Worm (Caenorhabditis elegans): ENCODE measurements around the gene R13A1.10.

DNA sequence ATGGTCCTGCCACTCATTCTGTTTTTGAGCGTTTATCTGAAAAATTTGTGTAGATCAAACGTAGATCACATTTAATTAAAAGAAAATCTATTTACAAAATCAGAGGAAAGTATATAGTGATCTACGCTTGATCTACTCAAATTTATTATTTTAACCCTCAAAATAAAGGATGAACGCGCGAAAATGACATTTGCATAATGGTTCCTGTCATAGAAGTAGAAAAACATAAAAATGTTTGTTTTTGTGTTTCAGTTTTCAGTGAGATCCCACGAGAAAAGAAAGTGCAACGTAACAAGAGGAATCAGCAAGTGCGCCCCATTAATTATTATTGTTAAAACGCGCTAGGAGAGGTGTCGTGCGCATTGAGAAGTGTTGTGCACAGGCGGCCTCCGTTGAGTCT is 15.7 kb downstream of the R13A1.10 start:
- no peak for TF ChIP-seq pqm-1 (tag; optimal IDR thresholded peaks at IDR 0.05)
- no peak for TF ChIP-seq fos-1 (tag; optimal IDR thresholded peaks at IDR 0.05)
- TF ChIP-seq arid-1 (GFP tag; conservative IDR thresholded peaks at IDR 0.05), result no peak
- no peak for TF ChIP-seq nhr-77 (tag; optimal IDR thresholded peaks at IDR 0.05)
- TF ChIP-seq aly-2 (tag; optimal IDR thresholded peaks at IDR 0.05), result no peak
- no peak for TF ChIP-seq lin-39 (tag; optimal IDR thresholded peaks at IDR 0.05)
- no peak for TF ChIP-seq mdl-1 (tag; optimal IDR thresholded peaks at IDR 0.05)
- TF ChIP-seq lsy-2 (tag; optimal IDR thresholded peaks at IDR 0.05), result no peak
- no peak for TF ChIP-seq snpc-4 (tag; optimal IDR thresholded peaks at IDR 0.05)
- TF ChIP-seq ces-1 (GFP tag; optimal IDR thresholded peaks at IDR 0.05), result no peak
- TF ChIP-seq unc-130 (GFP tag; optimal IDR thresholded peaks at IDR 0.05), result no peak
